Worm (Caenorhabditis elegans) whole organism, mixed stage, embryonic: ENCODE data around the gene cat-4.

Experiments
- blmp-1 ChIP-seq: fragments of 150-350 bp; optimal IDR thresholded peaks from 2 replicates; lab custom pipeline; 2014; ENCODE audit warnings: missing biosample characterization, missing genetic modification characterization
- elt-3 ChIP-seq: fragments of 150-350 bp; optimal IDR thresholded peaks from 2 replicates; lab custom pipeline; 2014; ENCODE audit warnings: missing biosample characterization, missing genetic modification characterization
- mab-5 ChIP-seq: fragments of 150-350 bp; optimal IDR thresholded peaks from 2 replicates; lab custom pipeline; 2014; ENCODE audit warnings: missing biosample characterization, missing genetic modification characterization
- mls-2 ChIP-seq: sonication (generic microtip); optimal IDR thresholded peaks from 2 replicates; lab custom pipeline; 2016; ENCODE audit warnings: mild to moderate bottlenecking, missing genetic modification characterization, moderate library complexity, missing compliant biosample characterization
- nhr-12 ChIP-seq: fragments of 150-350 bp; optimal IDR thresholded peaks from 2 replicates; lab custom pipeline; 2014; ENCODE audit warnings: missing biosample characterization, missing genetic modification characterization
- pha-4 ChIP-seq: fragments of 150-350 bp; optimal IDR thresholded peaks from 2 replicates; lab custom pipeline; 2018; ENCODE audit warnings: missing biosample characterization, missing genetic modification reagents, missing genetic modification characterization
- sptf-1 ChIP-seq: sonication (generic microtip); optimal IDR thresholded peaks from 2 replicates; lab custom pipeline; 2017; ENCODE audit warnings: mild to moderate bottlenecking, missing genetic modification characterization, moderate library complexity, missing compliant biosample characterization
- tbx-8 ChIP-seq: fragments of 200-800 bp; sonication (Bioruptor generic); optimal IDR thresholded peaks from 2 replicates; lab custom pipeline; 2018; ENCODE audit warnings: mild to moderate bottlenecking, missing genetic modification characterization, moderate library complexity, missing compliant biosample characterization
- unc-39 ChIP-seq: fragments of 150-350 bp; optimal IDR thresholded peaks from 2 replicates; lab custom pipeline; 2014; ENCODE audit warnings: missing biosample characterization, missing genetic modification characterization

ce11 chrV:10556362-10556761, 8.3 kb upstream of the cat-4 start:
- TF ChIP-seq elt-3 (tag; lab: Kevin White, UChicago), result no peak
- no peak for TF ChIP-seq mab-5 (tag; lab: Kevin White, UChicago)
- no peak for TF ChIP-seq sptf-1 (tag; lab: Kevin White, UChicago)
- TF ChIP-seq unc-39 (tag; lab: Kevin White, UChicago), result no peak
- TF ChIP-seq nhr-12, result no peak
- TF ChIP-seq mls-2 (tag; lab: Kevin White, UChicago), result no peak
- TF ChIP-seq pha-4 (tag; lab: Kevin White, UChicago), result no peak
- no peak for TF ChIP-seq tbx-8
- no peak for TF ChIP-seq blmp-1 (tag; lab: Kevin White, UChicago)
